Worm (Caenorhabditis elegans) whole organism, L4 larva: ENCODE results near the gene C07A12.18.

Experiments used
- D1046.2 ChIP-seq: fragments of 200-800 bp; sonication (Bioruptor generic); IDR thresholded peaks from 2 replicates; pipeline ENCODE4 v1.3.6; 2022; ENCODE audit warnings: missing genetic modification characterization, missing compliant biosample characterization
- F37D6.2 ChIP-seq: sonication (generic microtip); optimal IDR thresholded peaks from 2 replicates; lab custom pipeline; 2016; ENCODE audit warnings: mild to moderate bottlenecking, missing genetic modification characterization, missing compliant biosample characterization
- F49E8.2 ChIP-seq: sonication (generic microtip); optimal IDR thresholded peaks from 2 replicates; lab custom pipeline; 2016; ENCODE audit warnings: missing compliant biosample characterization, mild to moderate bottlenecking, missing genetic modification characterization, borderline replicate concordance
- Y105C5A.15 ChIP-seq: fragments of 200-800 bp; sonication (Bioruptor generic); IDR thresholded peaks from 2 replicates; pipeline ENCODE4 v1.3.6; 2022; ENCODE audit warnings: missing genetic modification characterization, missing compliant biosample characterization
- Y75B8A.6 ChIP-seq: fragments of 200-800 bp; sonication (Bioruptor generic); IDR thresholded peaks from 2 replicates; pipeline ENCODE4 v1.3.6; 2022; ENCODE audit warnings: missing genetic modification reagents, missing genetic modification characterization, missing compliant biosample characterization
- ZK546.5 ChIP-seq, 2 experiments: sonication (generic microtip); optimal IDR thresholded peaks; 2 replicates each; lab custom pipeline; 2017; ENCODE audit warnings: missing biosample characterization in 2 of 2, missing genetic modification characterization in 2 of 2
- aha-1 ChIP-seq: fragments of 150-350 bp; peaks from one replicate; lab custom pipeline; 2014; ENCODE audit warnings: missing biosample characterization, missing genetic modification characterization
- arid-1 ChIP-seq: fragments of 200-800 bp; sonication (Bioruptor generic); conservative IDR thresholded peaks from 2 replicates; pipeline ENCODE4 v1.3.6; 2022; ENCODE audit warnings: missing genetic modification reagents, missing genetic modification characterization, missing compliant biosample characterization
- attf-4 ChIP-seq: sonication (generic microtip); optimal IDR thresholded peaks from 3 replicates; lab custom pipeline; 2017; ENCODE audit warnings: missing biosample characterization, missing genetic modification characterization
- ceh-28 ChIP-seq: fragments of 150-350 bp; optimal IDR thresholded peaks from 2 replicates; lab custom pipeline; 2014; ENCODE audit warnings: missing biosample characterization, missing genetic modification reagents, missing genetic modification characterization
- ceh-32 ChIP-seq: sonication (generic microtip); optimal IDR thresholded peaks from 2 replicates; lab custom pipeline; 2016; ENCODE audit warnings: mild to moderate bottlenecking, missing genetic modification characterization, missing compliant biosample characterization; ENCODE audit not compliant: poor library complexity
- ctbp-1 ChIP-seq: fragments of 200-800 bp; sonication (Bioruptor generic); IDR thresholded peaks from 2 replicates; pipeline ENCODE4 v1.3.6; 2022; ENCODE audit warnings: missing genetic modification reagents, missing genetic modification characterization, missing compliant biosample characterization
- daf-12 ChIP-seq: fragments of 150-350 bp; optimal IDR thresholded peaks from 2 replicates; lab custom pipeline; 2014; ENCODE audit warnings: missing biosample characterization, missing genetic modification reagents, missing genetic modification characterization
- daf-16 ChIP-seq, 3 experiments: sonication (generic microtip); optimal IDR thresholded peaks; 2 replicates each; lab custom pipeline; 2016 to 2017; ENCODE audit warnings: missing genetic modification characterization in 3 of 3, missing genetic modification reagents in 3 of 3, mild to moderate bottlenecking in 2 of 3, missing compliant biosample characterization in 2 of 3, missing biosample characterization in 1 of 3, moderate library complexity in 1 of 3
- dmd-6 ChIP-seq: fragments of 200-800 bp; sonication (Bioruptor generic); IDR thresholded peaks from 2 replicates; pipeline ENCODE4 v1.3.6; 2022; ENCODE audit warnings: missing genetic modification reagents, missing genetic modification characterization, missing compliant biosample characterization
- dmd-8 ChIP-seq: fragments of 200-800 bp; sonication (Bioruptor generic); IDR thresholded peaks from 2 replicates; pipeline ENCODE4 v1.3.6; 2022; ENCODE audit warnings: missing genetic modification characterization, missing compliant biosample characterization
- dmd-9 ChIP-seq: fragments of 200-800 bp; sonication (Bioruptor generic); IDR thresholded peaks from 2 replicates; pipeline ENCODE4 v1.3.6; 2022; ENCODE audit warnings: missing genetic modification reagents, missing genetic modification characterization, missing compliant biosample characterization
- dve-1 ChIP-seq: sonication (generic microtip); optimal IDR thresholded peaks from 2 replicates; lab custom pipeline; 2017; ENCODE audit warnings: antibody characterized with exemption, mild to moderate bottlenecking, missing genetic modification characterization, missing compliant biosample characterization; ENCODE audit not compliant: insufficient read depth
- egl-43 ChIP-seq: fragments of 200-800 bp; sonication (Bioruptor generic); IDR thresholded peaks from 2 replicates; pipeline ENCODE4 v1.3.6; 2022; ENCODE audit warnings: missing genetic modification reagents, missing genetic modification characterization, missing compliant biosample characterization
- fkh-10 ChIP-seq: fragments of 150-350 bp; optimal IDR thresholded peaks from 2 replicates; lab custom pipeline; 2014; ENCODE audit warnings: missing biosample characterization, missing genetic modification reagents, missing genetic modification characterization
- hif-1 ChIP-seq, 2 experiments: sonication (generic microtip); optimal IDR thresholded peaks; 2 replicates each; lab custom pipeline; 2016 to 2017; ENCODE audit warnings: missing compliant biosample characterization in 2 of 2, missing genetic modification characterization in 2 of 2, missing genetic modification reagents in 2 of 2, missing genotype in 2 of 2, mild to moderate bottlenecking in 1 of 2
- hlh-11 ChIP-seq: fragments of 200-800 bp; sonication (Bioruptor generic); optimal IDR thresholded peaks from 2 replicates; lab custom pipeline; 2018; ENCODE audit warnings: mild to moderate bottlenecking, missing genetic modification characterization, missing compliant biosample characterization
- hmg-1.1 ChIP-seq: fragments of 200-800 bp; sonication (Bioruptor generic); IDR thresholded peaks from 2 replicates; pipeline ENCODE4 v1.3.6; 2022; ENCODE audit warnings: missing genetic modification reagents, missing genetic modification characterization, missing compliant biosample characterization
- jun-1 ChIP-seq: fragments of 150-350 bp; optimal IDR thresholded peaks from 2 replicates; lab custom pipeline; 2014; ENCODE audit warnings: missing biosample characterization, missing genetic modification reagents, missing genetic modification characterization
- lin-1 ChIP-seq: fragments of 200-800 bp; sonication (Bioruptor generic); IDR thresholded peaks from 2 replicates; pipeline ENCODE4 v1.3.6; 2022; ENCODE audit warnings: missing genetic modification reagents, missing genetic modification characterization, missing compliant biosample characterization
- lin-13 ChIP-seq: fragments of 150-350 bp; optimal IDR thresholded peaks from 2 replicates; lab custom pipeline; 2014; ENCODE audit warnings: missing biosample characterization, missing genetic modification reagents, missing genetic modification characterization
- lin-29 ChIP-seq: fragments of 200-800 bp; sonication (Bioruptor generic); IDR thresholded peaks from 2 replicates; pipeline ENCODE4 v1.3.6; 2022; ENCODE audit warnings: missing genetic modification reagents, missing genetic modification characterization, missing compliant biosample characterization
- lin-39 ChIP-seq: fragments of 150-350 bp; optimal IDR thresholded peaks from 2 replicates; lab custom pipeline; 2014; ENCODE audit warnings: missing biosample characterization, missing genetic modification reagents, missing genetic modification characterization
- lsy-2 ChIP-seq, 2 experiments: fragments of 150-350 bp in 1 of 2; sonication (generic microtip) in 1 of 2; optimal IDR thresholded peaks; 2 replicates each; lab custom pipeline; 2014 to 2017; ENCODE audit warnings: missing biosample characterization in 2 of 2, missing genetic modification characterization in 2 of 2
- madf-9 ChIP-seq: fragments of 200-800 bp; sonication (Bioruptor generic); conservative IDR thresholded peaks from 2 replicates; pipeline ENCODE4 v1.3.6; 2022; ENCODE audit warnings: missing genetic modification reagents, missing genetic modification characterization, missing compliant biosample characterization
- mdl-1 ChIP-seq, 2 experiments: fragments of 150-350 bp in 1 of 2; sonication (generic microtip) in 1 of 2; optimal IDR thresholded peaks; 2 replicates each; lab custom pipeline; 2014 to 2017; ENCODE audit warnings: missing biosample characterization in 2 of 2, missing genetic modification characterization in 2 of 2
- mdt-29 ChIP-seq: fragments of 200-800 bp; sonication (Bioruptor generic); IDR thresholded peaks from 2 replicates; pipeline ENCODE4 v1.3.6; 2022; ENCODE audit warnings: missing genetic modification reagents, missing genetic modification characterization, missing compliant biosample characterization
- mep-1 ChIP-seq: fragments of 150-350 bp; sonication (generic microtip); optimal IDR thresholded peaks from 3 replicates; lab custom pipeline; 2014; ENCODE audit warnings: missing biosample characterization, missing genetic modification characterization
- mes-2 ChIP-seq: sonication (generic microtip); optimal IDR thresholded peaks from 2 replicates; lab custom pipeline; 2016; ENCODE audit warnings: missing genotype, mild to moderate bottlenecking, missing genetic modification characterization, missing compliant biosample characterization; ENCODE audit not compliant: poor library complexity, severe bottlenecking
- nhr-111 ChIP-seq: fragments of 200-800 bp; sonication (Bioruptor generic); optimal IDR thresholded peaks from 2 replicates; lab custom pipeline; 2018; ENCODE audit warnings: mild to moderate bottlenecking, missing genetic modification characterization, missing compliant biosample characterization
- nhr-237 ChIP-seq: sonication (generic microtip); optimal IDR thresholded peaks from 2 replicates; lab custom pipeline; 2017; ENCODE audit warnings: missing biosample characterization, missing genetic modification characterization
- nhr-41 ChIP-seq: fragments of 200-800 bp; sonication (Bioruptor generic); IDR thresholded peaks from 2 replicates; pipeline ENCODE4 v1.3.6; 2022; ENCODE audit warnings: missing genetic modification reagents, missing genetic modification characterization, missing compliant biosample characterization
- nhr-6 ChIP-seq: fragments of 150-350 bp; optimal IDR thresholded peaks from 2 replicates; lab custom pipeline; 2014; ENCODE audit warnings: missing biosample characterization, missing genetic modification characterization
- pha-4 ChIP-seq, 2 experiments: fragments of 150-350 bp in 1 of 2; fragments of 200-800 bp in 1 of 2; sonication (Bioruptor generic) in 1 of 2; IDR thresholded peaks in 1 of 2; optimal IDR thresholded peaks in 1 of 2; 2 replicates each; pipeline versions ENCODE4 v1.3.6 to Lab custom; 2014 to 2022; ENCODE audit warnings: missing genetic modification characterization in 2 of 2, missing genetic modification reagents in 2 of 2, missing biosample characterization in 1 of 2, missing compliant biosample characterization in 1 of 2
- php-3 ChIP-seq: fragments of 200-800 bp; sonication (Bioruptor generic); IDR thresholded peaks from 2 replicates; pipeline ENCODE4 v1.3.6; 2022; ENCODE audit warnings: missing genetic modification reagents, missing genetic modification characterization, missing compliant biosample characterization
- rbr-2 ChIP-seq: sonication (generic microtip); optimal IDR thresholded peaks from 2 replicates; lab custom pipeline; 2016; ENCODE audit warnings: missing genotype, missing genetic modification characterization, missing compliant biosample characterization
- set-16 ChIP-seq: fragments of 200-800 bp; sonication (Bioruptor generic); IDR thresholded peaks from 2 replicates; pipeline ENCODE4 v1.3.6; 2022; ENCODE audit warnings: missing genetic modification reagents, missing genetic modification characterization, missing compliant biosample characterization
- spr-3 ChIP-seq: fragments of 200-800 bp; sonication (Bioruptor generic); optimal IDR thresholded peaks from 2 replicates; lab custom pipeline; 2018; ENCODE audit warnings: mild to moderate bottlenecking, missing genetic modification characterization, missing compliant biosample characterization
- vab-7 ChIP-seq: fragments of 200-800 bp; sonication (Bioruptor generic); IDR thresholded peaks from 2 replicates; pipeline ENCODE4 v1.3.6; 2022; ENCODE audit warnings: missing genetic modification reagents, missing genetic modification characterization, missing compliant biosample characterization
- zfp-3 ChIP-seq: fragments of 200-800 bp; sonication (Bioruptor generic); conservative IDR thresholded peaks from 2 replicates; pipeline ENCODE4 v1.3.6; 2022; ENCODE audit warnings: missing genetic modification reagents, missing genetic modification characterization, missing compliant biosample characterization
- zip-2 ChIP-seq: fragments of 150-350 bp; optimal IDR thresholded peaks from 2 replicates; lab custom pipeline; 2014; ENCODE audit warnings: missing biosample characterization, missing genetic modification characterization
- ztf-7 ChIP-seq: fragments of 150-350 bp; optimal IDR thresholded peaks from 2 replicates; lab custom pipeline; 2014; ENCODE audit warnings: missing biosample characterization, missing genetic modification characterization

The C07A12.18 gene

ce11 chrX:4516758-4517157 is 32.9 kb downstream of the C07A12.18 start (continued):
- TF ChIP-seq arid-1 (GFP tag; lab: Robert Waterston, UW) (no peak), spr-3 (GFP tag; lab: Kevin White, UChicago) (no peak), D1046.2 (GFP tag; lab: Robert Waterston, UW) (no peak), mdt-29 (GFP tag; lab: Robert Waterston, UW) (no peak), lsy-2 (tag; optimal IDR thresholded peaks at IDR 0.05; lab: Kevin White, UChicago) (peak in 1 of 2 experiments; percentile 49)

DNA sequence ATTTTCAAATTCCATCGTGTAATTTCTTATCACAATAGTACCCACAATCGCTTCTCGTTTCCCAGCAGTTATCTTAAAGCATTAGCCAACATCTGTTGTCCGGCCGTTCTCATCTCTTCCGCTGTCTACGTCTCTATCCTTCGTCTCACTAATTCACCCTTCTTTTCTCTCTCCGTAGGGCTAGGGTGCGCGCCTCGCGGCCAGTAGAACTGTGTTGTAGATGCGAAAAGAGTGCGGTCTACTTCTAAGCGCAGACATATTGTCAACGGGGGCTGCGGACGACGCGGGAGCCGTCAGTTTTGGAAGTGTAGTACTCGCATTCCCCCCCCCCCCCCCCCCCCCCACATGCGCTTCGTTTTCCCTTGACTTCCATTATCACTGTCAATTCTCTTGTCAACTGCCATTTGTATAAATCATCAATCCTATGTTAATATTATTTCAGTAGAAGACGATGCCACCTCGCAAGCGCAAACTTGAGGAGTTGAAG is 36.0 kb downstream of the C07A12.18 start, which contains the start of gene spr-3:
TSS of gene spr-3 (plus strand) at position 437 of the 487 bp plus-strand sequence.
- TF ChIP-seq aha-1 (tag; lab: Kevin White, UChicago) (no peak), F37D6.2 (no peak), dmd-6 (GFP tag; lab: Robert Waterston, UW) (peak; percentile 9; the same call in 1 of the 2 replicates), ceh-28 (tag; lab: Kevin White, UChicago) (no peak), spr-3 (GFP tag; lab: Kevin White, UChicago) (no peak), attf-4 (tag; lab: Kevin White, UChicago) (no peak), ZK546.5 (tag; optimal IDR thresholded peaks at IDR 0.05; lab: Kevin White, UChicago) (no peak), php-3 (GFP tag; lab: Robert Waterston, UW) (no peak), nhr-41 (GFP tag; lab: Robert Waterston, UW) (no peak), nhr-111 (GFP tag; lab: Kevin White, UChicago) (no peak), mes-2 (tag; lab: Kevin White, UChicago) (peak; percentile 30), Y105C5A.15 (GFP tag; lab: Robert Waterston, UW) (no peak), hif-1 (tag; optimal IDR thresholded peaks at IDR 0.05; lab: Kevin White, UChicago) (no peak), zfp-3 (GFP tag; lab: Robert Waterston, UW) (no peak), dmd-9 (GFP tag; lab: Robert Waterston, UW) (0 out of 2 replicates have a peak, but pooled peaks have one; percentile 50), set-16 (peak; percentile 62), hmg-1.1 (GFP tag; lab: Robert Waterston, UW) (0 out of 2 replicates have a peak, but pooled peaks have one; percentile 19), daf-12 (tag; lab: Kevin White, UChicago) (no peak), dmd-8 (GFP tag; lab: Robert Waterston, UW) (no peak), nhr-237 (tag; lab: Kevin White, UChicago) (no peak), hlh-11 (tag; lab: Kevin White, UChicago) (peak; percentile 48), fkh-10 (GFP tag; lab: Kevin White, UChicago) (no peak), madf-9 (GFP tag; lab: Robert Waterston, UW) (no peak), lin-39 (tag; lab: Kevin White, UChicago) (no peak), Y75B8A.6 (GFP tag; lab: Robert Waterston, UW) (no peak), daf-16 (GFP tag; optimal IDR thresholded peaks at IDR 0.05; lab: Kevin White, UChicago) (no peak), daf-16 (tag; optimal IDR thresholded peaks at IDR 0.05; lab: Kevin White, UChicago) (peak; percentile 18), dve-1 (tag; lab: Kevin White, UChicago) (peak; percentile 41), ctbp-1 (GFP tag; lab: Robert Waterston, UW) (no peak), F49E8.2 (no peak), rbr-2 (tag; lab: Kevin White, UChicago) (no peak), lin-1 (GFP tag; lab: Robert Waterston, UW) (no peak), egl-43 (GFP tag; lab: Robert Waterston, UW) (no peak), lsy-2 (tag; optimal IDR thresholded peaks at IDR 0.05; lab: Kevin White, UChicago) (no peak), vab-7 (GFP tag; lab: Robert Waterston, UW) (no peak), nhr-6 (no peak), ztf-7 (tag; lab: Kevin White, UChicago) (no peak), lin-13 (GFP tag; lab: Kevin White, UChicago) (no peak), jun-1 (tag; lab: Kevin White, UChicago) (no peak), mep-1 (peak; percentile 6), mdl-1 (tag; optimal IDR thresholded peaks at IDR 0.05; lab: Kevin White, UChicago) (no peak), pha-4 (GFP tag; IDR thresholded peaks at IDR 0.05; lab: Robert Waterston, UW) (peak; percentile 50; the same call in 1 of the 2 replicates), pha-4 (tag; optimal IDR thresholded peaks at IDR 0.05; lab: Kevin White, UChicago) (no peak), zip-2 (tag; lab: Kevin White, UChicago) (no peak), ceh-32 (tag; lab: Kevin White, UChicago) (no peak), lin-29 (GFP tag; lab: Robert Waterston, UW) (no peak)
